Worm (Caenorhabditis elegans) whole organism, late embryonic: Measurements from ENCODE around the gene T14B4.3.

Source experiments
- ceh-19 ChIP-seq: fragments of 200-800 bp; sonication (Bioruptor generic); optimal IDR thresholded peaks from 2 replicates; lab custom pipeline; 2018; ENCODE audit warnings: mild to moderate bottlenecking, missing genetic modification characterization, missing compliant biosample characterization
- fkh-6 ChIP-seq: sonication (generic microtip); optimal IDR thresholded peaks from 2 replicates; lab custom pipeline; 2016; ENCODE audit warnings: missing genetic modification characterization, missing compliant biosample characterization
- hlh-8 ChIP-seq: sonication (generic microtip); optimal IDR thresholded peaks from 2 replicates; lab custom pipeline; 2016; ENCODE audit warnings: missing genotype, missing genetic modification characterization, missing compliant biosample characterization
- nfya-1 ChIP-seq: sonication (generic microtip); optimal IDR thresholded peaks from 2 replicates; lab custom pipeline; 2017; ENCODE audit warnings: missing genetic modification characterization, mild to moderate bottlenecking, missing compliant biosample characterization, antibody characterized with exemption, moderate library complexity
- nhr-11 ChIP-seq: fragments of 150-350 bp; optimal IDR thresholded peaks from 2 replicates; lab custom pipeline; 2014; ENCODE audit warnings: missing biosample characterization, missing genetic modification characterization
- pqm-1 ChIP-seq: sonication (generic microtip); optimal IDR thresholded peaks from 2 replicates; lab custom pipeline; 2016; ENCODE audit warnings: missing genetic modification characterization, missing compliant biosample characterization
- ztf-16 ChIP-seq: sonication (generic microtip); optimal IDR thresholded peaks from 2 replicates; lab custom pipeline; 2017; ENCODE audit warnings: missing genetic modification characterization, missing compliant biosample characterization

- TF ChIP-seq nhr-11: no peak
- no peak for TF ChIP-seq hlh-8 (tag; lab: Kevin White, UChicago)
- TF ChIP-seq pqm-1 (tag; lab: Kevin White, UChicago): no peak
- no peak for TF ChIP-seq nfya-1 (tag; lab: Kevin White, UChicago)
- no peak for TF ChIP-seq ceh-19
- TF ChIP-seq ztf-16 (tag; lab: Kevin White, UChicago): no peak
- TF ChIP-seq fkh-6 (tag; lab: Kevin White, UChicago): no peak
Observed at ce11 chrII:6746404-6746803, 11.7 kb downstream of the T14B4.3 start, which contains the start of gene F41G3.5.
